Worm (Caenorhabditis elegans) whole organism, young adult: Measurements from ENCODE around the gene sad-1.
"Not testable (repeated sequence)": the region's sequence is repeated elsewhere in the genome, so short reads cannot be mapped to it uniquely, and the experiment has no call there.

Experiments used
- B0336.3 ChIP-seq: fragments of 200-800 bp; sonication (Bioruptor generic); IDR thresholded peaks from 2 replicates; pipeline ENCODE4 v1.3.6; 2022; ENCODE audit warnings: missing genetic modification characterization, missing compliant biosample characterization
- F10E7.11 ChIP-seq: sonication (generic microtip); optimal IDR thresholded peaks from 2 replicates; lab custom pipeline; 2017; ENCODE audit warnings: mild to moderate bottlenecking, missing genetic modification characterization, moderate library complexity, missing compliant biosample characterization
- F23B12.7 ChIP-seq: sonication (generic microtip); optimal IDR thresholded peaks from 2 replicates; lab custom pipeline; 2017; ENCODE audit warnings: missing genetic modification characterization, mild to moderate bottlenecking, missing compliant biosample characterization, antibody characterized with exemption, moderate library complexity; ENCODE audit not compliant: insufficient read depth
- F37B4.10 ChIP-seq: fragments of 200-800 bp; sonication (Bioruptor generic); IDR thresholded peaks from 2 replicates; pipeline ENCODE4 v1.3.6; 2022; ENCODE audit warnings: missing genetic modification characterization, missing compliant biosample characterization
- F49E8.2 ChIP-seq: sonication (generic microtip); optimal IDR thresholded peaks from 3 replicates; lab custom pipeline; 2017; ENCODE audit warnings: missing genetic modification characterization, mild to moderate bottlenecking, missing compliant biosample characterization, antibody characterized with exemption, moderate library complexity; ENCODE audit not compliant: insufficient read depth
- K11D2.4 ChIP-seq: fragments of 200-800 bp; sonication (Bioruptor generic); IDR thresholded peaks from 2 replicates; pipeline ENCODE4 v1.3.6; 2022; ENCODE audit warnings: missing genetic modification reagents, missing genetic modification characterization, missing compliant biosample characterization
- Y67H2A.10 ChIP-seq: fragments of 200-800 bp; sonication (Bioruptor generic); conservative IDR thresholded peaks from 2 replicates; pipeline ENCODE4 v1.3.6; 2022; ENCODE audit warnings: missing genetic modification reagents, missing genetic modification characterization, missing compliant biosample characterization
- attf-3 ChIP-seq: fragments of 200-800 bp; sonication (Bioruptor generic); conservative IDR thresholded peaks from 2 replicates; pipeline ENCODE4 v1.3.6; 2022; ENCODE audit warnings: missing genetic modification reagents, missing genetic modification characterization, missing compliant biosample characterization
- attf-5 ChIP-seq: fragments of 200-800 bp; sonication (Bioruptor generic); optimal IDR thresholded peaks from 2 replicates; lab custom pipeline; 2018; ENCODE audit warnings: mild to moderate bottlenecking, missing genetic modification characterization, missing compliant biosample characterization
- ccch-3 ChIP-seq: fragments of 200-800 bp; sonication (Bioruptor generic); optimal IDR thresholded peaks from 2 replicates; lab custom pipeline; 2018; ENCODE audit warnings: mild to moderate bottlenecking, missing genetic modification characterization, missing compliant biosample characterization
- cebp-1 ChIP-seq, 2 experiments: fragments of 200-800 bp in 1 of 2; sonication (Bioruptor generic) in 1 of 2; sonication (generic microtip) in 1 of 2; IDR thresholded peaks in 1 of 2; optimal IDR thresholded peaks in 1 of 2; 2 replicates each; pipeline versions ENCODE4 v1.3.6 to Lab custom; 2017 to 2022; ENCODE audit warnings: missing compliant biosample characterization in 2 of 2, missing genetic modification characterization in 2 of 2, mild to moderate bottlenecking in 1 of 2, missing genetic modification reagents in 1 of 2, moderate library complexity in 1 of 2
- ceh-100 ChIP-seq: fragments of 200-800 bp; sonication (Bioruptor generic); IDR thresholded peaks from 2 replicates; pipeline ENCODE4 v1.3.6; 2022; ENCODE audit warnings: missing genetic modification reagents, missing genetic modification characterization, missing compliant biosample characterization
- ceh-40 ChIP-seq: fragments of 200-800 bp; sonication (Bioruptor generic); IDR thresholded peaks from 2 replicates; pipeline ENCODE4 v1.3.6; 2022; ENCODE audit warnings: missing genetic modification characterization, missing compliant biosample characterization
- ceh-91 ChIP-seq: fragments of 200-800 bp; sonication (Bioruptor generic); IDR thresholded peaks from 2 replicates; pipeline ENCODE4 v1.3.6; 2022; ENCODE audit warnings: missing genetic modification reagents, missing genetic modification characterization, missing compliant biosample characterization
- dox-1 ChIP-seq: fragments of 200-800 bp; sonication (Bioruptor generic); IDR thresholded peaks from 2 replicates; pipeline ENCODE4 v1.3.6; 2022; ENCODE audit warnings: missing genetic modification reagents, missing genetic modification characterization, missing compliant biosample characterization
- egl-44 ChIP-seq: fragments of 200-800 bp; sonication (Bioruptor generic); IDR thresholded peaks from 2 replicates; pipeline ENCODE4 v1.3.6; 2022; ENCODE audit warnings: missing genetic modification reagents, missing genetic modification characterization, missing compliant biosample characterization
- ets-4 ChIP-seq: fragments of 200-800 bp; sonication (Bioruptor generic); optimal IDR thresholded peaks from 2 replicates; lab custom pipeline; 2018; ENCODE audit warnings: mild to moderate bottlenecking, missing genetic modification characterization, missing compliant biosample characterization
- hmg-1.2 ChIP-seq: fragments of 200-800 bp; sonication (Bioruptor generic); IDR thresholded peaks from 2 replicates; pipeline ENCODE4 v1.3.6; 2022; ENCODE audit warnings: missing genetic modification reagents, missing genetic modification characterization, missing compliant biosample characterization
- hrde-1 ChIP-seq: sonication (generic microtip); optimal IDR thresholded peaks from 2 replicates; lab custom pipeline; 2016; ENCODE audit warnings: missing genetic modification characterization, mild to moderate bottlenecking, missing compliant biosample characterization, moderate library complexity, missing genotype, missing genetic modification reagents, borderline replicate concordance
- lag-1 ChIP-seq: fragments of 200-800 bp; sonication (Bioruptor generic); IDR thresholded peaks from 2 replicates; pipeline ENCODE4 v1.3.6; 2022; ENCODE audit warnings: missing genetic modification reagents, missing genetic modification characterization, missing compliant biosample characterization
- let-526 ChIP-seq: fragments of 200-800 bp; sonication (Bioruptor generic); IDR thresholded peaks from 2 replicates; pipeline ENCODE4 v1.3.6; 2022; ENCODE audit warnings: missing genetic modification reagents, missing genetic modification characterization, missing compliant biosample characterization
- lin-35 ChIP-seq, 3 experiments: fragments of 150-350 bp in 2 of 3; sonication (generic microtip) in 1 of 3; optimal IDR thresholded peaks; 2 replicates each; lab custom pipeline; 2014 to 2018; ENCODE audit warnings: missing biosample characterization in 3 of 3, missing genetic modification characterization in 3 of 3, missing genetic modification reagents in 3 of 3
- lsy-27 ChIP-seq: sonication (generic microtip); optimal IDR thresholded peaks from 2 replicates; lab custom pipeline; 2017; ENCODE audit warnings: missing genetic modification characterization, mild to moderate bottlenecking, missing compliant biosample characterization, antibody characterized with exemption, missing genotype, borderline replicate concordance; ENCODE audit not compliant: insufficient read depth
- madf-10 ChIP-seq: sonication (generic microtip); optimal IDR thresholded peaks from 2 replicates; lab custom pipeline; 2016; ENCODE audit warnings: mild to moderate bottlenecking, missing genetic modification characterization, missing compliant biosample characterization
- madf-3 ChIP-seq: fragments of 200-800 bp; sonication (Bioruptor generic); IDR thresholded peaks from 2 replicates; pipeline ENCODE4 v1.3.6; 2022; ENCODE audit warnings: missing genetic modification reagents, missing genetic modification characterization, missing compliant biosample characterization
- madf-8 ChIP-seq: fragments of 200-800 bp; sonication (Bioruptor generic); conservative IDR thresholded peaks from 2 replicates; pipeline ENCODE4 v1.3.6; 2022; ENCODE audit warnings: missing genetic modification reagents, missing genetic modification characterization, missing compliant biosample characterization
- mes-4 ChIP-seq: sonication (generic microtip); optimal IDR thresholded peaks from 2 replicates; lab custom pipeline; 2016; ENCODE audit warnings: missing genotype, missing genetic modification characterization, missing compliant biosample characterization
- mxl-1 ChIP-seq: sonication (generic microtip); optimal IDR thresholded peaks from 2 replicates; lab custom pipeline; 2016; ENCODE audit warnings: missing genetic modification characterization, missing compliant biosample characterization
- nfyb-1 ChIP-seq: fragments of 200-800 bp; sonication (Bioruptor generic); IDR thresholded peaks from 2 replicates; pipeline ENCODE4 v1.3.6; 2022; ENCODE audit warnings: missing genetic modification reagents, missing genetic modification characterization, missing compliant biosample characterization
- nhr-179 ChIP-seq: sonication (generic microtip); optimal IDR thresholded peaks from 2 replicates; lab custom pipeline; 2016; ENCODE audit warnings: mild to moderate bottlenecking, missing genetic modification characterization, missing compliant biosample characterization
- nhr-27 ChIP-seq: fragments of 200-800 bp; sonication (Bioruptor generic); optimal IDR thresholded peaks from 2 replicates; lab custom pipeline; 2018; ENCODE audit warnings: mild to moderate bottlenecking, missing genetic modification characterization, moderate library complexity, missing compliant biosample characterization
- rcor-1 ChIP-seq: fragments of 200-800 bp; sonication (Bioruptor generic); IDR thresholded peaks from 2 replicates; pipeline ENCODE4 v1.3.6; 2022; ENCODE audit warnings: missing genetic modification reagents, missing genetic modification characterization, missing compliant biosample characterization
- rpc-1 ChIP-seq, 2 experiments: fragments of 150-350 bp in 1 of 2; sonication (generic microtip) in 1 of 2; optimal IDR thresholded peaks; 2 replicates each; lab custom pipeline; 2014 to 2018; ENCODE audit warnings: missing biosample characterization in 1 of 2, missing genetic modification characterization in 1 of 2, missing genetic modification reagents in 1 of 2, missing genotype in 1 of 2
- snpc-1.3 ChIP-seq: sonication (generic microtip); optimal IDR thresholded peaks from 2 replicates; lab custom pipeline; 2017; ENCODE audit warnings: missing genetic modification characterization, mild to moderate bottlenecking, missing compliant biosample characterization, antibody characterized with exemption, moderate library complexity, missing genotype, missing genetic modification reagents; ENCODE audit not compliant: insufficient read depth
- snpc-4 ChIP-seq, 5 experiments: fragments of 150-350 bp in 1 of 5; sonication (generic microtip) in 4 of 5; optimal IDR thresholded peaks; 2 replicates each; lab custom pipeline; 2014 to 2018; ENCODE audit warnings: missing genetic modification characterization in 5 of 5, missing biosample characterization in 3 of 5, antibody characterized with exemption in 2 of 5, mild to moderate bottlenecking in 2 of 5, missing compliant biosample characterization in 2 of 5, missing genotype in 2 of 5, moderate library complexity in 2 of 5, missing genetic modification reagents in 1 of 5
- tlf-1 ChIP-seq: fragments of 200-800 bp; sonication (Bioruptor generic); optimal IDR thresholded peaks from 2 replicates; lab custom pipeline; 2018; ENCODE audit warnings: mild to moderate bottlenecking, missing genetic modification characterization, missing compliant biosample characterization
- unc-130 ChIP-seq: sonication (generic microtip); optimal IDR thresholded peaks from 2 replicates; lab custom pipeline; 2016; ENCODE audit warnings: missing genetic modification reagents, missing genetic modification characterization, missing compliant biosample characterization
- xnd-1 ChIP-seq: sonication (generic microtip); optimal IDR thresholded peaks from 2 replicates; lab custom pipeline; 2016; ENCODE audit warnings: missing genotype, missing genetic modification reagents, missing genetic modification characterization, missing compliant biosample characterization
- zim-3 ChIP-seq: sonication (generic microtip); optimal IDR thresholded peaks from 2 replicates; lab custom pipeline; 2017; ENCODE audit warnings: mild to moderate bottlenecking, missing genetic modification characterization, moderate library complexity, missing compliant biosample characterization
- ztf-25 ChIP-seq: fragments of 200-800 bp; sonication (Bioruptor generic); IDR thresholded peaks from 2 replicates; pipeline ENCODE4 v1.3.6; 2022; ENCODE audit warnings: missing genetic modification reagents, missing genetic modification characterization, missing compliant biosample characterization
- ztf-26 ChIP-seq: sonication (generic microtip); optimal IDR thresholded peaks from 2 replicates; lab custom pipeline; 2017; ENCODE audit warnings: missing genetic modification characterization, missing compliant biosample characterization

Gene sad-1

ce11 chrX:13448665-13449099, 51.8 kb downstream of the sad-1 start (continued):
- TF ChIP-seq B0336.3 = peak; percentile 77; the same call in 1 of the 2 replicates
- peak; percentile 20 for TF ChIP-seq ccch-3
- peak; percentile 93; the same call in 1 of the 2 replicates for TF ChIP-seq dox-1
- TF ChIP-seq K11D2.4 (GFP tag; lab: Robert Waterston, UW) = peak; percentile 72; the same call in 1 of the 2 replicates
- 0 out of 2 replicates have a peak, but pooled peaks have one; percentile 56 for TF ChIP-seq madf-3 (GFP tag; lab: Robert Waterston, UW)
- peak; percentile 81 for TF ChIP-seq nfyb-1 (GFP tag; lab: Robert Waterston, UW)
- peak; percentile 54 for TF ChIP-seq tlf-1
- TF ChIP-seq lag-1 (GFP tag; lab: Robert Waterston, UW) = 0 out of 2 replicates have a peak, but pooled peaks have one; percentile 7
- TF ChIP-seq mes-4 (tag; lab: Kevin White, UChicago) = peak; percentile 81
- peak; percentile 77 for TF ChIP-seq rcor-1 (GFP tag; lab: Robert Waterston, UW)
- TF ChIP-seq ceh-100 (GFP tag; lab: Robert Waterston, UW) = 0 out of 2 replicates have a peak, but pooled peaks have one; percentile 25
- peak; percentile 51 for TF ChIP-seq cebp-1 (GFP tag; IDR thresholded peaks at IDR 0.05; lab: Robert Waterston, UW)
- not testable (repeated sequence) for TF ChIP-seq cebp-1 (tag; optimal IDR thresholded peaks at IDR 0.05; lab: Kevin White, UChicago)
- TF ChIP-seq F23B12.7 = peak; percentile 80
- peak in 1 of 3 experiments; percentile 67 for TF ChIP-seq lin-35 (GFP tag; optimal IDR thresholded peaks at IDR 0.05; lab: Kevin White, UChicago)
- TF ChIP-seq snpc-4 (GFP tag; optimal IDR thresholded peaks at IDR 0.05; lab: Kevin White, UChicago) = peak; percentile 66
- TF ChIP-seq snpc-4 (tag; optimal IDR thresholded peaks at IDR 0.05; lab: Kevin White, UChicago) = peak in 3 of 4 experiments; percentile 68 to 80 (median 80)
- TF ChIP-seq unc-130 (GFP tag; lab: Kevin White, UChicago) = peak; percentile 14

ce11 chrX:13446418-13446817, 54.0 kb downstream of the sad-1 start, which contains the start of gene set-8:
Gene set-8, plus strand, starts transcription at chrX:13446718.
- no peak for TF ChIP-seq rpc-1 (optimal IDR thresholded peaks at IDR 0.05; lab: Kevin White, UChicago)
- no peak for TF ChIP-seq rpc-1 (tag; optimal IDR thresholded peaks at IDR 0.05; lab: Kevin White, UChicago)
- TF ChIP-seq attf-3 (GFP tag; lab: Robert Waterston, UW) = no peak
- no peak for TF ChIP-seq F10E7.11 (tag; lab: Kevin White, UChicago)
- TF ChIP-seq zim-3 (tag; lab: Kevin White, UChicago) = no peak
- TF ChIP-seq let-526 (GFP tag; lab: Robert Waterston, UW) = no peak
- no peak for TF ChIP-seq nhr-27 (tag; lab: Kevin White, UChicago)
- TF ChIP-seq hrde-1 (tag; lab: Kevin White, UChicago) = no peak
- no peak for TF ChIP-seq madf-10
- TF ChIP-seq ztf-25 (GFP tag; lab: Robert Waterston, UW) = no peak
- no peak for TF ChIP-seq snpc-1.3 (tag; lab: Kevin White, UChicago)
- no peak for TF ChIP-seq hmg-1.2 (GFP tag; lab: Robert Waterston, UW)
- no peak for TF ChIP-seq madf-8 (GFP tag; lab: Robert Waterston, UW)
- TF ChIP-seq dox-1 = no peak
- no peak for TF ChIP-seq ceh-40 (GFP tag; lab: Robert Waterston, UW)
- TF ChIP-seq nfyb-1 (GFP tag; lab: Robert Waterston, UW) = no peak
- no peak for TF ChIP-seq mxl-1 (tag; lab: Kevin White, UChicago)
- no peak for TF ChIP-seq nhr-179 (tag; lab: Kevin White, UChicago)
- no peak for TF ChIP-seq egl-44 (GFP tag; lab: Robert Waterston, UW)
- TF ChIP-seq Y67H2A.10 (GFP tag; lab: Robert Waterston, UW) = no peak
- TF ChIP-seq, all 124 proteins: peak for 0

- TF ChIP-seq F37B4.10 (GFP tag; lab: Robert Waterston, UW) = no peak
- no peak for TF ChIP-seq lsy-27 (tag; lab: Kevin White, UChicago)
- no peak for TF ChIP-seq madf-3 (GFP tag; lab: Robert Waterston, UW)
- TF ChIP-seq hrde-1 (tag; lab: Kevin White, UChicago) = no peak
- no peak for TF ChIP-seq F10E7.11 (tag; lab: Kevin White, UChicago)
- TF ChIP-seq xnd-1 = no peak
- TF ChIP-seq ccch-3 = no peak
- TF ChIP-seq ceh-91 = no peak
- TF ChIP-seq snpc-4 (GFP tag; optimal IDR thresholded peaks at IDR 0.05; lab: Kevin White, UChicago) = no peak
- peak in 1 of 4 experiments; percentile 36 for TF ChIP-seq snpc-4 (tag; optimal IDR thresholded peaks at IDR 0.05; lab: Kevin White, UChicago)
- TF ChIP-seq F49E8.2 = no peak
- no peak for TF ChIP-seq snpc-1.3 (tag; lab: Kevin White, UChicago)
- TF ChIP-seq ztf-26 = no peak
- TF ChIP-seq attf-5 (GFP tag; lab: Kevin White, UChicago) = no peak
- TF ChIP-seq ets-4 (GFP tag; lab: Kevin White, UChicago) = no peak
- TF ChIP-seq nfyb-1 (GFP tag; lab: Robert Waterston, UW) = no peak
Measured at ce11 chrX:13444267-13444666, 56.2 kb downstream of the sad-1 start.
